Fruit fly (Drosophila melanogaster) whole organism: ENCODE results near the gene temp.

Source experiments
- CG8478 ChIP-seq: fragments of >200 bp; optimal IDR thresholded peaks from 2 replicates; lab custom pipeline; 2018; ENCODE audit warnings: inconsistent platforms
- Dll ChIP-seq: fragments of >200 bp; optimal IDR thresholded peaks from 2 replicates; lab custom pipeline; 2017
- EcR ChIP-seq, 2 experiments: fragments of >200 bp; optimal IDR thresholded peaks; 2 replicates each; lab custom pipeline; 2017; ENCODE audit warnings: missing biosample characterization in 2 of 2, missing genetic modification characterization in 2 of 2, missing genetic modification reagents in 2 of 2
- pan ChIP-seq: fragments of >200 bp; optimal IDR thresholded peaks from 2 replicates; lab custom pipeline; 2017
- psq ChIP-seq: fragments of >200 bp; optimal IDR thresholded peaks from 2 replicates; lab custom pipeline; 2017
- usp ChIP-seq: fragments of >200 bp; optimal IDR thresholded peaks from 2 replicates; lab custom pipeline; 2017; ENCODE audit warnings: missing biosample characterization, missing genetic modification characterization, mixed read lengths

The temp gene

DNA sequence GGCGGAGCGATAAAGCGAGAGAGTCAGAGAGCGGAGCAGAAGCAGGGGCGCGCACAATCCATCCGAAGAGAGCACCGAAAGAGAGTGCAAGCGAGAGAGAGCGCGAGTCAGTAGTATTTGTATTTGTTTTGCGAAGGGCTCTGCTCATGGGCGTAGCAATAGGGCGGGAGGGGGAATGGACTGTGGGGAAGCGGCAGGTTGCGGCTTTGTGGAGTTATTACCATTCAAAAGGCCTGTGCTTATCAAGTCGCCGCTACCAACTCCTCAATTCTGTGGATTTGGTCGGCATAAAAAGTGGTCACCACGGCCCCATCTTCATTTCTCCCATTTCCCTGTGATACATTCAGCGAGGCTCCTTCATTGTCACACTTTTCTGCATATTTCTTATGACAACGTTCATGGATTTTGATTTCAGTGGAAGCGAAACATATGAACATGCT is 38.8 kb upstream of the temp start:
- TF ChIP-seq EcR (GFP tag; optimal IDR thresholded peaks at IDR 0.05; lab: Kevin White, UChicago): no peak
- peak; percentile 94 for TF ChIP-seq Dll (lab: Kevin White, UChicago)

dm6 chrX:2300293-2301068 is 38.2 kb upstream of the temp start:
- TF ChIP-seq psq (lab: Kevin White, UChicago): no peak
- no peak for TF ChIP-seq EcR (GFP tag; optimal IDR thresholded peaks at IDR 0.05; lab: Kevin White, UChicago)
- no peak for TF ChIP-seq usp
- no peak for TF ChIP-seq Dll (lab: Kevin White, UChicago)
- TF ChIP-seq pan (lab: Kevin White, UChicago): no peak
- no peak for TF ChIP-seq CG8478

DNA sequence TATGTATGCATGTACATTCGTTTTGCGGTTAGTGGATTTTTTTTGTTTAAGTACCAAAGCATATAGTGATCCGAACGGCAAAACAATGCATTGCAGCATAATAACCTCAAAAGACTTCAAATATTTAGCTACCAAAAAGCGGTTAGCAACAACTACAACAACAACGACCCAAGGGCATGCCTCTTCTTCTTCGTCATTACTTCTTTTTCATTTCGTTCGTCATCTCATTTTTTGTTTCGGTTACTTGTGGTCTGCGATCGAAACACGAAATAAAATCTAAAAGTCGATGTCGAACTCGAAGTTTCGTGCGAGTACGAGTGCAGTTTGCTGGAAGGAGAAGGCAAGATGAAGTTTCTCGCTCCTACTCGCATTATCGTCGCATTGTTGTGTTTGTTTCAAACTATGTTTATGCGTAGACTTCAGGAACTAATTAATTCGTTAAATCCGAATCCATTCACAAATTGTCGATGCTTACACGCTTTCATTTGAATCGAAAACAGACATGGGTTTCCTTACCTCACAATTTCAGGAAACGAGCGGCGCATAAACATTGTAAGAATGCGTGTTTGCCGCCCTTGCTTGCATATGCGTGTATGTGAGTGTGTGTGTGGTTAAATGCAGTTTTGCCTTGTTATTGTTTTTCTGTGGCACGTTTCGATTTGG is 36.5 kb upstream of the temp start:
- TF ChIP-seq psq (lab: Kevin White, UChicago) (no peak), CG8478 (no peak), usp (no peak), pan (lab: Kevin White, UChicago) (no peak), Dll (lab: Kevin White, UChicago) (no peak), EcR (GFP tag; optimal IDR thresholded peaks at IDR 0.05; lab: Kevin White, UChicago) (no peak)

DNA sequence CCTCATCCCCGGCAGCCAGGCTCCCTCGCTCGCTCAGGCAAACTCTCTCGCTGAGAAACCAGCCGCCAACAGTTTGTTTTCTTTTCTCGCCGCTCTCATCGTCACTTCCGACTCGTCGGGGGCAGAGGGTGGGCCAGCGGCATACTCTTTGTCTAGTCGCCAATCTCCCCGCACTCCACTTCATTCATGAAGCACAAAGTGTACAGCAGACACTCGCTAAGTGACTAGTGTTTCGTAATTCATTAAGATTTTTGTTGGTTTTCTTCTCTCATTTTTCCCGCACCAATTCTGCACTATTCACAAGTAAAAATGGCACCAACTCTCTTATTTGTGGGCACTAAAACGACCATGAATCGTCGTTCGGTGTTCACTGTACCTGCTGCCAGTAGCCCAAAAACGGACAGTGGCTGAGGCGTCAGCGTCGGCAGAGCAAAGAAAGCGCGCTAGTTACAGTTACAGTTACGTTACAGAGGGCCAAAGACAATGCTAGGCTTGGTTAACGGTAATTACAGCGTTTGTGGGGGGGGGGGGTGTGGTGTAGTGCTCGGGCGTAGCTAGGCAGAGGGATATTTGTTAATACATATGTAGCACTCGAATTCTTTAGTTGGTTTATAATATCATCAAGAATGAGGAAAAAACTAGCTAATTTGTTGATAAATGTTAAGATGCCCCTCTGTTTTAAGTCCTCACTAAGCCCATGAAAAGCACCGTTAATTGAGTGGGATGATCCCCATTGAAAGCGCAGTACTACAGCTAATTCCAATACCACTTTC is 35.3 kb upstream of the temp start:
- TF ChIP-seq CG8478: no peak
- TF ChIP-seq Dll (lab: Kevin White, UChicago): peak; percentile 75

- TF ChIP-seq Dll (lab: Kevin White, UChicago): no peak
- peak; percentile 21 to 66 for TF ChIP-seq EcR (GFP tag; optimal IDR thresholded peaks at IDR 0.05; lab: Kevin White, UChicago)
Observed at dm6 chrX:2296230-2297044, 34.1 kb upstream of the temp start.

DNA sequence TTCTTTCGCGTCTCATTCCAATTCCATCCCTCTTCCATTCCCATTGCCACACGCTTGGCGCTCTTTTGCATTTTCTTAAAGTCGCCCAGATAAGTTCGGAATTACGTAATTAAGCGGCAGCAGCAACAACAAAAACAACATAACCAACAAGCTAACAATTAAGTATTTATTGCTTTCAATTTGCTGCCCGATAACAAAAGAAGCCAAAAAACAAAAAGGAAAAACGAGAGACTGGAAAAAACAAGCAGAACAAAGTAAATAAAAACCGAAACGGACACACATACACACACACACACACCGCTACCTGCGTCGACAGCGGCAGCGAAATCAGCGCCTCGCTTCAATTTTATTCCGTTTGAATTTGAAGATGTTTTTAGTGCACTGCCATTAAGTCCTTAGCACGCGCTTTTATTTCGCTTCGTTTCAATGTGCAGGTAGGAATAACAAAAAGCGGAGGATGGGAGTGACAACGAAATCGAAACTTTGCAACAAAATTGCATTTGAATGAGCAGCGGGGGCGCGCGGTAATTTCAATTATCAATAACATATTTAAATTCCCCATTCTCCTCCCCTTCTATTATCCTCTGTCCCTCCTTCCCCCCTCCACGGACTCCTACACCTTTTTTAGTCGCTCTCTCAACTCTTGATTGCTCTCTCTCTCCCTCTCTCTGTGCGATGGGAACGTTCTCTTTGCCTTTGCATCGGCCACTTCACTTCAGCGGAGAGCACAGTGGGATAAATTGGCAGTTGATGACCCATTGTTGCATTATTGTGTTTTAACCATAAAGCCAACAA is 33.3 kb upstream of the temp start, which contains the start of gene Raf:
Gene Raf, plus strand, starts transcription at position 32 of the 795 bp plus-strand sequence.
- TF ChIP-seq psq (lab: Kevin White, UChicago) (no peak), EcR (GFP tag; optimal IDR thresholded peaks at IDR 0.05; lab: Kevin White, UChicago) (no peak), Dll (lab: Kevin White, UChicago) (peak; percentile 77)

DNA sequence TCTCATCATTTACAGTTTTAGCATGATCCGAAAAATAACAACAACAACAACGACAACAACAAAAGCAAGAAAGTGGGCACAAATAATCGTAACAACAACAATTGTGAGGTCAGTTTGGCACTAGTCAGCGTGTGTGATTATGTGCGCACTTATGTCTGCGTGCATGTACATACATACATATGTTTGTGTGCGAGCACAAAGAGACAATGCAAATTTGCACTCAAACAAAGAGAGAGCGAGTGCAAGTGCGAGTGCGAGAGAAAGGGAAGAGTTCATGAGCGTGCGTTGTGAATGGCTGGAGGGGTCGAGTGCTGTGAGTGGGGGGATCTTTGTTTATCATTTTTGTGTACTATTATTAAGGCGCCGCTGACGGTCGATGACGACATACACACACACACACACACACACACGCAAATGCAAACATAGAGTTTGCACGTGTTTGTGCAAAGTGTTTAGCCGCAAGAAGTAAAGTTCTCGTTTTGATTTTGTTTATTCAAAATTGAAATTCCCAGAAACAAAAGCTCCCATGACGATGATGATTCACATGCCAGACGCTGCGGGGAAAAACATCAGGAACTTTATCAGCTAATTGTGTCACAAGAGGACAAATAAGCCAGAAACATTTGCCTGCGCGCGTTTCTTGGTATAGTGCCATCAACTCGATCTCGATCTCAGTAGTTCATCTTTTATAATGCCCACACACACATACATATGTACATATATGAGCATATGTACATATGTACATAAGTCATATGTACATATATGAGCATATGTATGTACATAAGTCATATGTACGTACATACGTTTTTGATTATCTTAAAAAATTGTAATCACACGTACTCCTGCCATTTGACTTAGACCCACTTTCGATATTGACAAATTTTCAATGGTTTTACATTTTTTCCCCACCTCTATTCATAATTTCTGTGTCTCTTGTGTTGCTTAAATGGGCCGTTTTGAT is 32.4 kb upstream of the temp start:
- TF ChIP-seq Dll (lab: Kevin White, UChicago): peak; percentile 49
- TF ChIP-seq EcR (GFP tag; optimal IDR thresholded peaks at IDR 0.05; lab: Kevin White, UChicago): peak in 1 of 2 experiments; percentile 34
- no peak for TF ChIP-seq CG8478

DNA sequence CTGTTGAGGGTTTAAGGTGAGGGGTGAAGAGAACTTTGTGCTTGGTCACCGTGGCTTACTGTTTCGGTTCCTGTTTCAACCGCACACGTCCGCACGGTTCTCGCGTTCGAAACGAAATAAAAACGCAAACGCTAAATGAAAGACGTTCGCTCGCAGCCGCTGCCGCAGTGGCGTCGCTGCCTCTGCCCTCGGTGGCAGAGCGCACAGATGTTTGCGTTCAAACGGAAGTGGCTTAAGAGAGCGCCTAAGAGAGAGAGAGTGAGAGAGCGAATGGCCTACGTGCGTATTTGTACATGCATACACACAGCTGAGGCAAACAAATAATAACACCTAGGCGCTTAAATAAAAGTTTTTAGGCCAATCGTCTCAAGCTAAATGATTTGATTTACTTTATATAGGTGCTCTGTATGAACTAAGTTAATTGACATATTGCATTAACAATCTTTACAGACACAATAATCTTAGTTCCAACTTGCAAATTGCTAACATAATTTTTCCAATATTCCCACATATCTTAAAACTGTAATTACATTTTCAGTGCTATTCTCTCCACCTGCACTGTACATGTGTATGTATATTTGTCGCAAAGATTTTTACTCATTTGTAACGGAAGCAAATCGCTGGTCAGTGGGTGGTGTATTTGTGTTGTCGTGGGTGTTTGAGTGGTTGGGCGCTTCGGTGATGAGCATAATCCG is 31.1 kb upstream of the temp start, which contains the start of gene CG2865:
Gene CG2865, minus strand, starts transcription at position 118 of the 695 bp plus-strand sequence.
- TF ChIP-seq CG8478: no peak
- TF ChIP-seq psq (lab: Kevin White, UChicago): no peak
- TF ChIP-seq Dll (lab: Kevin White, UChicago): peak; percentile 38
- TF ChIP-seq pan (lab: Kevin White, UChicago): no peak

- no peak for TF ChIP-seq Dll (lab: Kevin White, UChicago)
- TF ChIP-seq psq (lab: Kevin White, UChicago): no peak
- no peak for TF ChIP-seq pan (lab: Kevin White, UChicago)
- no peak for TF ChIP-seq CG8478
- no peak for TF ChIP-seq EcR (GFP tag; optimal IDR thresholded peaks at IDR 0.05; lab: Kevin White, UChicago)
- no peak for TF ChIP-seq usp
Observed at dm6 chrX:2292410-2292809, 30.1 kb upstream of the temp start.

- TF ChIP-seq usp: no peak
Observed at dm6 chrX:2291023-2291422, 28.7 kb upstream of the temp start.
